Worm (Caenorhabditis elegans): Measurements from ENCODE around the gene R04A9.9.

R04A9.9 gene

ce11 chrX:343822-344221, 46.5 kb downstream of the R04A9.9 start:
- no peak for TF ChIP-seq W03F9.2 (tag; optimal IDR thresholded peaks at IDR 0.05)
- TF ChIP-seq him-1 (tag; optimal IDR thresholded peaks at IDR 0.05), result no peak
- no peak for TF ChIP-seq dao-5 (tag; optimal IDR thresholded peaks at IDR 0.05)
